Fruit fly (Drosophila melanogaster): Measurements from ENCODE around the gene CG12020.

DNA sequence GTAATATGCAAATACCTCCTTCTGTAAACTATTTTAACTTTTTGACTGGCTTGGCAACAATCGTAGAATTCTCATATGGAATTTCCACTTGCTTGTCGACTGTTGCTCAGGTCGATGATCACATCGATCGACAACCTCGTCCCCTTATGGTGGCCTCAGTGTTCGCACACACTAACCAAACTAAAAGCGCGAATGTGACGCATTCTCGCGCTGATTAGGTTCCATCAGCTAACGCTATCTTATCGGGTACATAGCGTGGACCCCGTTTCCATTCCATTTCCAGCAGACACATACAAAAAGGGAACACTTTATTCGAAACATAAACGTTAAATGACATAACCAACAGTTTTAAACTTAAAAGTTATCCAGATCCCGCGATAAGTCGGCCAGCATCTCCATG lies 7.8 kb upstream of the CG12020 start:
- TF ChIP-seq ttk (optimal IDR thresholded peaks at IDR 0.05) (no peak), psq (optimal IDR thresholded peaks at IDR 0.05) (no peak), h (optimal IDR thresholded peaks at IDR 0.05) (no peak), insv (optimal IDR thresholded peaks at IDR 0.05) (no peak)

Measured in Kc167 (cell line).